Fruit fly (Drosophila melanogaster) whole organism, embryonic: ENCODE results near the gene CG10254.
A peak's percentile ranks its signal among the peaks of the same experiment; 100 is the strongest.

Source experiments
- Adf1 ChIP-seq: fragments of 200-800 bp; sonication (Bioruptor generic); IDR thresholded peaks from 2 replicates; pipeline ENCODE4 v1.3.6; 2022; ENCODE audit warnings: missing biosample characterization, missing genetic modification characterization
- CG10209 ChIP-seq: fragments of 200-800 bp; sonication (Bioruptor generic); optimal IDR thresholded peaks from 3 replicates; lab custom pipeline; 2017; ENCODE audit warnings: missing biosample characterization, mild to moderate bottlenecking, missing genetic modification characterization, missing genetic modification reagents
- CG12219 ChIP-seq: fragments of 200-800 bp; sonication (Bioruptor generic); optimal IDR thresholded peaks from 3 replicates; lab custom pipeline; 2018; ENCODE audit warnings: missing biosample characterization, mild to moderate bottlenecking, missing genetic modification characterization
- CG12659 ChIP-seq: fragments of 200-800 bp; sonication (Bioruptor generic); optimal IDR thresholded peaks from 3 replicates; lab custom pipeline; 2017; ENCODE audit warnings: mild to moderate bottlenecking, missing biosample characterization, missing genetic modification reagents, missing genetic modification characterization
- CG14667 ChIP-seq: fragments of 200-800 bp; sonication (Bioruptor generic); IDR thresholded peaks from 2 replicates; pipeline ENCODE4 v1.3.6; 2022; ENCODE audit warnings: missing biosample characterization, missing genetic modification characterization
- CG15479 ChIP-seq: fragments of 200-800 bp; sonication (Bioruptor generic); optimal IDR thresholded peaks from 3 replicates; lab custom pipeline; 2019; ENCODE audit warnings: missing biosample characterization, mild to moderate bottlenecking, missing genetic modification characterization, moderate library complexity
- CG17359 ChIP-seq: fragments of 200-800 bp; sonication (Bioruptor generic); optimal IDR thresholded peaks from 3 replicates; lab custom pipeline; 2018; ENCODE audit warnings: missing biosample characterization, mild to moderate bottlenecking, missing genetic modification characterization, moderate library complexity
- CG17802 ChIP-seq: fragments of 200-800 bp; sonication (Bioruptor generic); optimal IDR thresholded peaks from 2 replicates; lab custom pipeline; 2018; ENCODE audit warnings: missing biosample characterization, mild to moderate bottlenecking, missing genetic modification characterization, moderate library complexity
- CG2202 ChIP-seq: fragments of 200-800 bp; sonication (Bioruptor generic); optimal IDR thresholded peaks from 2 replicates; lab custom pipeline; 2018; ENCODE audit warnings: missing biosample characterization, mild to moderate bottlenecking, missing genetic modification characterization
- CG2712 ChIP-seq: fragments of 200-800 bp; optimal IDR thresholded peaks from 3 replicates; lab custom pipeline; 2019; ENCODE audit warnings: missing biosample characterization, mild to moderate bottlenecking, missing genetic modification characterization, moderate library complexity
- CG42726 ChIP-seq: fragments of 200-800 bp; sonication (Bioruptor generic); IDR thresholded peaks from 2 replicates; pipeline ENCODE4 v1.3.6; 2022; ENCODE audit warnings: missing biosample characterization, missing genetic modification characterization; ENCODE audit not compliant: partially characterized antibody
- CG4282 ChIP-seq: fragments of 200-800 bp; sonication (Bioruptor generic); optimal IDR thresholded peaks from 2 replicates; lab custom pipeline; 2016; ENCODE audit warnings: missing biosample characterization, missing genetic modification characterization
- CG4820 ChIP-seq: fragments of 200-800 bp; sonication (Bioruptor generic); optimal IDR thresholded peaks from 3 replicates; lab custom pipeline; 2016; ENCODE audit warnings: missing biosample characterization, missing genetic modification characterization
- CG6791 ChIP-seq: fragments of 200-800 bp; sonication (Bioruptor generic); IDR thresholded peaks from 3 replicates; pipeline ENCODE4 v1.3.6; 2022; ENCODE audit warnings: missing biosample characterization, missing genetic modification characterization; ENCODE audit not compliant: partially characterized antibody
- CG7271 ChIP-seq: fragments of 200-800 bp; sonication (Bioruptor generic); optimal IDR thresholded peaks from 2 replicates; lab custom pipeline; 2018; ENCODE audit warnings: missing biosample characterization, mild to moderate bottlenecking, missing genetic modification characterization, moderate library complexity
- CG7556 ChIP-seq: fragments of 200-800 bp; sonication (Bioruptor generic); optimal IDR thresholded peaks from 2 replicates; lab custom pipeline; 2017; ENCODE audit warnings: missing biosample characterization, mild to moderate bottlenecking, missing genetic modification characterization
- CG8388 ChIP-seq: fragments of 200-800 bp; sonication (Bioruptor generic); optimal IDR thresholded peaks from 2 replicates; lab custom pipeline; 2019; ENCODE audit warnings: missing biosample characterization, mild to moderate bottlenecking, missing genetic modification characterization, moderate library complexity
- CG9797 ChIP-seq: fragments of 200-800 bp; sonication (Bioruptor generic); optimal IDR thresholded peaks from 3 replicates; lab custom pipeline; 2018; ENCODE audit warnings: missing biosample characterization, mild to moderate bottlenecking, missing genetic modification characterization
- CG9932 ChIP-seq: fragments of 200-800 bp; sonication (Bioruptor generic); IDR thresholded peaks from 2 replicates; pipeline ENCODE4 v1.3.6; 2022; ENCODE audit warnings: missing biosample characterization, missing genetic modification characterization
- CTCF ChIP-seq: fragments of 200-800 bp; sonication (Bioruptor generic); optimal IDR thresholded peaks from 2 replicates; lab custom pipeline; 2017; ENCODE audit warnings: missing biosample characterization, mild to moderate bottlenecking, missing genetic modification characterization, moderate library complexity
- CrebB ChIP-seq: fragments of 200-800 bp; sonication (Bioruptor generic); optimal IDR thresholded peaks from 3 replicates; lab custom pipeline; 2018; ENCODE audit warnings: missing biosample characterization, mild to moderate bottlenecking, missing genetic modification characterization
- D19A ChIP-seq: fragments of 200-800 bp; optimal IDR thresholded peaks from 3 replicates; lab custom pipeline; 2019; ENCODE audit warnings: missing biosample characterization, mild to moderate bottlenecking, missing genetic modification characterization, moderate library complexity
- D19B ChIP-seq: fragments of 200-800 bp; sonication (Bioruptor generic); optimal IDR thresholded peaks from 2 replicates; lab custom pipeline; 2017; ENCODE audit warnings: missing biosample characterization, mild to moderate bottlenecking, missing genetic modification characterization
- Dad ChIP-seq: fragments of 200-800 bp; sonication (Bioruptor generic); optimal IDR thresholded peaks from 3 replicates; lab custom pipeline; 2016; ENCODE audit warnings: missing biosample characterization, missing genetic modification characterization
- Fer3 ChIP-seq: fragments of 200-800 bp; sonication (Bioruptor generic); optimal IDR thresholded peaks from 2 replicates; lab custom pipeline; 2018; ENCODE audit warnings: missing biosample characterization, mild to moderate bottlenecking, missing genetic modification characterization, moderate library complexity
- Hr3 ChIP-seq: fragments of 200-800 bp; sonication (Bioruptor generic); optimal IDR thresholded peaks from 3 replicates; lab custom pipeline; 2016; ENCODE audit warnings: missing biosample characterization, missing genetic modification characterization
- Hr78 ChIP-seq, 2 experiments: fragments of 200-800 bp in 1 of 2; fragments of >200 bp in 1 of 2; sonication (Bioruptor generic) in 1 of 2; optimal IDR thresholded peaks; 2 replicates each; lab custom pipeline; 2017 to 2019; ENCODE audit warnings: missing biosample characterization in 2 of 2, missing genetic modification characterization in 2 of 2, mild to moderate bottlenecking in 1 of 2, moderate library complexity in 1 of 2
- Med ChIP-seq: fragments of 200-800 bp; sonication (Bioruptor generic); peaks from one replicate; lab custom pipeline; 2016; ENCODE audit warnings: missing biosample characterization, missing genetic modification characterization, mild to moderate bottlenecking, inconsistent platforms, moderate library complexity
- NC2α ChIP-seq: fragments of 200-800 bp; sonication (Bioruptor generic); optimal IDR thresholded peaks from 2 replicates; lab custom pipeline; 2016; ENCODE audit warnings: missing biosample characterization, missing genetic modification characterization
- NfI ChIP-seq: fragments of 200-800 bp; sonication (Bioruptor generic); optimal IDR thresholded peaks from 3 replicates; lab custom pipeline; 2018; ENCODE audit warnings: missing biosample characterization, mild to moderate bottlenecking, missing genetic modification characterization, moderate library complexity
- PHDP ChIP-seq: fragments of 200-800 bp; sonication (Bioruptor generic); optimal IDR thresholded peaks from 3 replicates; lab custom pipeline; 2018; ENCODE audit warnings: missing biosample characterization, mild to moderate bottlenecking, missing genetic modification characterization, moderate library complexity
- Pdp1 ChIP-seq, 2 experiments: fragments of 200-800 bp; sonication (Bioruptor generic); optimal IDR thresholded peaks; 3 replicates each; lab custom pipeline; 2016; ENCODE audit warnings: missing biosample characterization in 2 of 2, missing genetic modification characterization in 2 of 2, mild to moderate bottlenecking in 1 of 2, moderate library complexity in 1 of 2
- Sry-β ChIP-seq: fragments of 200-800 bp; sonication (Bioruptor generic); optimal IDR thresholded peaks from 2 replicates; lab custom pipeline; 2018; ENCODE audit warnings: missing biosample characterization, mild to moderate bottlenecking, missing genetic modification characterization, moderate library complexity
- Xrp1 ChIP-seq: fragments of 200-800 bp; sonication (Bioruptor generic); IDR thresholded peaks from 2 replicates; pipeline ENCODE4 v1.3.6; 2022; ENCODE audit warnings: missing biosample characterization, missing genetic modification characterization
- az2 ChIP-seq: fragments of 200-800 bp; sonication (Bioruptor generic); optimal IDR thresholded peaks from 3 replicates; lab custom pipeline; 2016; ENCODE audit warnings: missing biosample characterization, missing genetic modification characterization
- disco-r ChIP-seq: fragments of 200-800 bp; sonication (Bioruptor generic); optimal IDR thresholded peaks from 2 replicates; lab custom pipeline; 2016; ENCODE audit warnings: missing biosample characterization, missing genetic modification characterization
- esg ChIP-seq: fragments of 200-800 bp; sonication (Bioruptor generic); conservative IDR thresholded peaks from 2 replicates; pipeline ENCODE4 v1.3.6; 2022; ENCODE audit warnings: missing biosample characterization, missing genetic modification characterization
- gfzf ChIP-seq: fragments of 200-800 bp; sonication (Bioruptor generic); optimal IDR thresholded peaks from 2 replicates; lab custom pipeline; 2016; ENCODE audit warnings: missing biosample characterization, mild to moderate bottlenecking, missing genetic modification characterization, moderate library complexity
- grn ChIP-seq: fragments of 200-800 bp; sonication (Bioruptor generic); optimal IDR thresholded peaks from 3 replicates; lab custom pipeline; 2017; ENCODE audit warnings: missing biosample characterization, missing genetic modification characterization
- klu ChIP-seq: fragments of 200-800 bp; sonication (Bioruptor generic); IDR thresholded peaks from 2 replicates; pipeline ENCODE4 v1.3.6; 2022; ENCODE audit warnings: missing biosample characterization, missing genetic modification characterization
- nom ChIP-seq: fragments of 200-800 bp; sonication (Bioruptor generic); optimal IDR thresholded peaks from 2 replicates; lab custom pipeline; 2017; ENCODE audit warnings: missing biosample characterization, missing genetic modification characterization, mild to moderate bottlenecking, moderate library complexity, missing genetic modification reagents
- prd ChIP-seq, 3 experiments: fragments of >200 bp in 2 of 3; fragments of 200-800 bp in 1 of 3; sonication (Bioruptor generic) in 1 of 3; optimal IDR thresholded peaks in 2 of 3; IDR thresholded peaks in 1 of 3; 2 replicates in 2 of 3; 3 replicates in 1 of 3; pipeline versions ENCODE4 v1.3.6 to Lab custom; 2017 to 2022; ENCODE audit warnings: missing biosample characterization in 1 of 3, missing genetic modification characterization in 1 of 3
- schlank ChIP-seq: fragments of 200-800 bp; sonication (Bioruptor generic); optimal IDR thresholded peaks from 2 replicates; lab custom pipeline; 2018; ENCODE audit warnings: missing biosample characterization, mild to moderate bottlenecking, missing genetic modification characterization
- sd ChIP-seq: fragments of 200-800 bp; sonication (Bioruptor generic); optimal IDR thresholded peaks from 3 replicates; lab custom pipeline; 2018; ENCODE audit warnings: missing biosample characterization, mild to moderate bottlenecking, missing genetic modification characterization, moderate library complexity
- sens ChIP-seq: fragments of 200-800 bp; sonication (Bioruptor generic); peaks from one replicate; lab custom pipeline; 2016; ENCODE audit warnings: missing biosample characterization, missing genetic modification characterization
- slp2 ChIP-seq: fragments of 200-800 bp; sonication (Bioruptor generic); optimal IDR thresholded peaks from 2 replicates; lab custom pipeline; 2016; ENCODE audit warnings: missing biosample characterization, missing genetic modification characterization
- sqz ChIP-seq: fragments of 200-800 bp; sonication (Bioruptor generic); optimal IDR thresholded peaks from 3 replicates; lab custom pipeline; 2018; ENCODE audit warnings: missing biosample characterization, mild to moderate bottlenecking, missing genetic modification characterization
- tgo ChIP-seq: fragments of 200-800 bp; sonication (Bioruptor generic); IDR thresholded peaks from 3 replicates; pipeline ENCODE4 v1.3.6; 2022; ENCODE audit warnings: missing biosample characterization, missing genetic modification characterization

Gene CG10254

DNA sequence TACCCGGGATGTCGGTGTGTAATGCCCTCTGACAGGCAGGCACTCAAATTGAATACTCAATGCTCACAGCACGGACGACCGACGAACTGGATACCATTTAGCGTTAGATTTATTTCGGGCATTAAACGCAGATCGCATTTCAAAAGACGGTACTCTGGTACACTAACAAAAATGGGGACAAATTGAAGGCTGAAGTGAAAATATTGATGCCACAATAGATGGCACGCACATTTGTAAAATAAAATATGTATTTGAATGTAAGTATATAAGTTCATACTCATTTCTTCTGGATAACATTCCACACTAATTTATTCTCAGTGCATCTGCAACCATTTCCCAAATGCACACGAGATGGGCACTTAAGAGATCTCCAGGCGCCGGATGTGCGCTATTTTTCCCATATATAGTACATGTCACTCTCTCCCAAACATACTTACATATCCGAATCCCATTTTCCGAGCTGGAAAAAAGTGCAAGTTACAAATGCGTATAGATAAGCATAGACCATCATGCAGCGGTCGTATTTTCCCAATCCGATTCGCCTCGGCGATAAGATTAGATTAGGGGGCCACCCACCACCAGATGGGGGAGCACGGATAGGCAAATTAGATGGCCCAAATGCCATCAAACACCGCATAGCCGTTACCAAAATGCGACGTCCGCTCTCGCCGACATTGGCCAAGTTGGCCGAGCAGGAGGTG is 14.9 kb upstream of the CG10254 start, which contains the start of gene CG10301 (continued):
- peak; percentile 9 for TF ChIP-seq NC2α (GFP tag; lab: Kevin White, UChicago)
- no peak for TF ChIP-seq CG4282 (GFP tag; lab: Kevin White, UChicago)
- TF ChIP-seq Fer3 (tag; lab: Kevin White, UChicago): peak; percentile 8
- TF ChIP-seq CTCF (GFP tag; lab: Kevin White, UChicago): peak; percentile 13
- TF ChIP-seq CG6791 (GFP tag; lab: Robert Waterston, UW): no peak
- TF ChIP-seq klu: no peak
- no peak for TF ChIP-seq gfzf (GFP tag; lab: Kevin White, UChicago)
- TF ChIP-seq schlank (tag; lab: Kevin White, UChicago): no peak
- TF ChIP-seq CG2202 (tag; lab: Kevin White, UChicago): peak; percentile 54
- peak; percentile 1 for TF ChIP-seq slp2 (GFP tag; lab: Kevin White, UChicago)
- peak; percentile 47 for TF ChIP-seq Hr3 (GFP tag; lab: Kevin White, UChicago)
- peak; percentile 13 for TF ChIP-seq NfI
- TF ChIP-seq disco-r (GFP tag; lab: Kevin White, UChicago): no peak
- no peak for TF ChIP-seq nom (GFP tag; lab: Kevin White, UChicago)
- TF ChIP-seq D19B (GFP tag; lab: Kevin White, UChicago): no peak
- TF ChIP-seq CG12219 (GFP tag; lab: Kevin White, UChicago): peak; percentile 59
- peak; percentile 77 for TF ChIP-seq CG2712 (tag; lab: Kevin White, UChicago)
- TF ChIP-seq CG10209: peak; percentile 67
- TF ChIP-seq CG7271: no peak
- TF ChIP-seq CG9797: no peak
- peak; percentile 26; the same call in 1 of the 3 replicates for TF ChIP-seq tgo (GFP tag; lab: Robert Waterston, UW)
- TF ChIP-seq sd (tag; lab: Kevin White, UChicago): peak; percentile 3
- TF ChIP-seq esg (GFP tag; lab: Robert Waterston, UW): peak; percentile 52
- TF ChIP-seq CG42726: no peak

- no peak for TF ChIP-seq CG8388 (GFP tag; lab: Kevin White, UChicago)
- no peak for TF ChIP-seq CG14667 (GFP tag; lab: Robert Waterston, UW)
- TF ChIP-seq Med (GFP tag; lab: Kevin White, UChicago): peak; percentile 63
- TF ChIP-seq CG15479 (GFP tag; lab: Kevin White, UChicago): peak; percentile 49
- TF ChIP-seq az2 (GFP tag; lab: Kevin White, UChicago): no peak
- TF ChIP-seq CrebB (tag; lab: Kevin White, UChicago): no peak
- TF ChIP-seq Dad (GFP tag; lab: Kevin White, UChicago): no peak
- no peak for TF ChIP-seq Sry-β (GFP tag; lab: Kevin White, UChicago)
- TF ChIP-seq sqz (GFP tag; lab: Kevin White, UChicago): no peak
- TF ChIP-seq CG4820 (GFP tag; lab: Kevin White, UChicago): no peak
- peak; percentile 81 for TF ChIP-seq sens (GFP tag; lab: Kevin White, UChicago)
- TF ChIP-seq CG9932 (GFP tag; lab: Robert Waterston, UW): no peak
- peak in 1 of 2 experiments; percentile 84 for TF ChIP-seq Pdp1 (GFP tag; optimal IDR thresholded peaks at IDR 0.05; lab: Kevin White, UChicago)
- no peak for TF ChIP-seq prd (optimal IDR thresholded peaks at IDR 0.05; lab: Kevin White, UChicago)
- no peak; the same call in 2 of the 3 replicates for TF ChIP-seq prd (GFP tag; IDR thresholded peaks at IDR 0.05; lab: Robert Waterston, UW)
- TF ChIP-seq CG17802 (tag; lab: Kevin White, UChicago): peak; percentile 75
- TF ChIP-seq PHDP (tag; lab: Kevin White, UChicago): no peak
- peak; percentile 3 for TF ChIP-seq CG17359
- TF ChIP-seq Xrp1 (GFP tag; lab: Robert Waterston, UW): no peak
- TF ChIP-seq Hr78 (GFP tag; optimal IDR thresholded peaks at IDR 0.05; lab: Kevin White, UChicago): peak in 1 of 2 experiments; percentile 68
- TF ChIP-seq D19A (tag; lab: Kevin White, UChicago): peak; percentile 38
- no peak for TF ChIP-seq CG12659
- no peak for TF ChIP-seq nom (GFP tag; lab: Kevin White, UChicago)
- TF ChIP-seq Adf1 (GFP tag; lab: Robert Waterston, UW): no peak
- peak; percentile 63 for TF ChIP-seq grn (GFP tag; lab: Kevin White, UChicago)
- no peak for TF ChIP-seq CG7556 (GFP tag; lab: Kevin White, UChicago)
Measured at dm6 chr3R:23704383-23705033, 9.7 kb upstream of the CG10254 start, which contains the start of gene Gba1b. TSS of gene Gba1b (plus strand) at chr3R:23704804.
